Worm (Caenorhabditis elegans) whole organism, late embryonic: ENCODE data around the gene C25F9.4.

Experiments used
- C08G9.2 ChIP-seq: sonication (generic microtip); optimal IDR thresholded peaks from 2 replicates; lab custom pipeline; 2016; ENCODE audit warnings: mild to moderate bottlenecking, missing genetic modification characterization, moderate library complexity, missing compliant biosample characterization
- C38D4.7 ChIP-seq: fragments of 200-800 bp; sonication (Bioruptor generic); optimal IDR thresholded peaks from 2 replicates; lab custom pipeline; 2018; ENCODE audit warnings: mild to moderate bottlenecking, missing genetic modification characterization, moderate library complexity, missing compliant biosample characterization
- K02D7.2 ChIP-seq: sonication (generic microtip); optimal IDR thresholded peaks from 2 replicates; lab custom pipeline; 2017; ENCODE audit warnings: mild to moderate bottlenecking, missing genetic modification characterization, missing compliant biosample characterization
- K09A11.1 ChIP-seq: sonication (generic microtip); optimal IDR thresholded peaks from 2 replicates; lab custom pipeline; 2017; ENCODE audit warnings: antibody characterized with exemption, mild to moderate bottlenecking, missing genetic modification characterization, missing compliant biosample characterization; ENCODE audit not compliant: insufficient read depth
- T23F11.4 ChIP-seq: fragments of 200-800 bp; sonication (Bioruptor generic); optimal IDR thresholded peaks from 2 replicates; lab custom pipeline; 2018; ENCODE audit warnings: mild to moderate bottlenecking, missing genetic modification characterization, missing compliant biosample characterization
- ceh-19 ChIP-seq: fragments of 200-800 bp; sonication (Bioruptor generic); optimal IDR thresholded peaks from 2 replicates; lab custom pipeline; 2018; ENCODE audit warnings: mild to moderate bottlenecking, missing genetic modification characterization, missing compliant biosample characterization
- ceh-2 ChIP-seq: sonication (generic microtip); optimal IDR thresholded peaks from 2 replicates; lab custom pipeline; 2016; ENCODE audit warnings: missing genotype, missing genetic modification characterization, missing compliant biosample characterization
- ceh-34 ChIP-seq: sonication (generic microtip); optimal IDR thresholded peaks from 2 replicates; lab custom pipeline; 2016; ENCODE audit warnings: mild to moderate bottlenecking, missing genetic modification characterization, missing compliant biosample characterization
- elt-4 ChIP-seq: sonication (generic microtip); optimal IDR thresholded peaks from 2 replicates; lab custom pipeline; 2016; ENCODE audit warnings: missing genetic modification characterization, missing compliant biosample characterization
- eyg-1 ChIP-seq: sonication (generic microtip); optimal IDR thresholded peaks from 2 replicates; lab custom pipeline; 2016; ENCODE audit warnings: missing genotype, missing genetic modification characterization, missing compliant biosample characterization
- fax-1 ChIP-seq: sonication (generic microtip); optimal IDR thresholded peaks from 2 replicates; lab custom pipeline; 2016; ENCODE audit warnings: missing genotype, missing genetic modification characterization, missing compliant biosample characterization
- fkh-6 ChIP-seq: sonication (generic microtip); optimal IDR thresholded peaks from 2 replicates; lab custom pipeline; 2016; ENCODE audit warnings: missing genetic modification characterization, missing compliant biosample characterization
- gmeb-2 ChIP-seq: sonication (generic microtip); optimal IDR thresholded peaks from 2 replicates; lab custom pipeline; 2016; ENCODE audit warnings: missing genetic modification characterization, inconsistent platforms, missing compliant biosample characterization
- hlh-30 ChIP-seq: sonication (generic microtip); optimal IDR thresholded peaks from 2 replicates; lab custom pipeline; 2017; ENCODE audit warnings: antibody characterized with exemption, missing genetic modification characterization, missing compliant biosample characterization; ENCODE audit not compliant: insufficient read depth
- lin-11 ChIP-seq: fragments of 200-800 bp; sonication (Bioruptor generic); optimal IDR thresholded peaks from 2 replicates; lab custom pipeline; 2018; ENCODE audit warnings: mild to moderate bottlenecking, missing genetic modification characterization, missing compliant biosample characterization
- madf-2 ChIP-seq: sonication (generic microtip); optimal IDR thresholded peaks from 2 replicates; lab custom pipeline; 2017; ENCODE audit warnings: missing genetic modification characterization, missing compliant biosample characterization
- mec-3 ChIP-seq: sonication (generic microtip); optimal IDR thresholded peaks from 2 replicates; lab custom pipeline; 2016; ENCODE audit warnings: borderline replicate concordance, missing genetic modification characterization, missing compliant biosample characterization
- npax-4 ChIP-seq: sonication (generic microtip); optimal IDR thresholded peaks from 2 replicates; lab custom pipeline; 2016; ENCODE audit warnings: missing genetic modification characterization, missing compliant biosample characterization
- pat-9 ChIP-seq: fragments of 200-800 bp; sonication (Bioruptor generic); optimal IDR thresholded peaks from 2 replicates; lab custom pipeline; 2018; ENCODE audit warnings: mild to moderate bottlenecking, missing genetic modification characterization, moderate library complexity, missing compliant biosample characterization
- pax-1 ChIP-seq: fragments of 150-350 bp; optimal IDR thresholded peaks from 2 replicates; lab custom pipeline; 2014; ENCODE audit warnings: missing biosample characterization, missing genetic modification characterization
- pqm-1 ChIP-seq: sonication (generic microtip); optimal IDR thresholded peaks from 2 replicates; lab custom pipeline; 2016; ENCODE audit warnings: missing genetic modification characterization, missing compliant biosample characterization
- ref-2 ChIP-seq: sonication (generic microtip); optimal IDR thresholded peaks from 2 replicates; lab custom pipeline; 2016; ENCODE audit warnings: missing genetic modification characterization, missing compliant biosample characterization
- rnt-1 ChIP-seq: sonication (generic microtip); optimal IDR thresholded peaks from 2 replicates; lab custom pipeline; 2016; ENCODE audit warnings: missing genetic modification characterization, missing compliant biosample characterization
- sdc-2 ChIP-seq: sonication (generic microtip); optimal IDR thresholded peaks from 2 replicates; lab custom pipeline; 2016; ENCODE audit warnings: missing genotype, missing genetic modification characterization, missing compliant biosample characterization
- sox-2 ChIP-seq: fragments of 200-800 bp; sonication (Bioruptor generic); IDR thresholded peaks from 2 replicates; pipeline ENCODE4 v1.3.6; 2022; ENCODE audit warnings: missing genetic modification reagents, missing genetic modification characterization, missing compliant biosample characterization
- sox-4 ChIP-seq: sonication (generic microtip); optimal IDR thresholded peaks from 2 replicates; lab custom pipeline; 2017; ENCODE audit warnings: mild to moderate bottlenecking, missing genetic modification characterization, inconsistent platforms, missing compliant biosample characterization
- tbx-7 ChIP-seq: sonication (generic microtip); optimal IDR thresholded peaks from 2 replicates; lab custom pipeline; 2016; ENCODE audit warnings: missing genotype, missing genetic modification characterization, missing compliant biosample characterization
- unc-42 ChIP-seq: sonication (generic microtip); optimal IDR thresholded peaks from 2 replicates; lab custom pipeline; 2016; ENCODE audit warnings: missing genotype, missing genetic modification characterization, missing compliant biosample characterization
- unc-86 ChIP-seq: sonication (generic microtip); optimal IDR thresholded peaks from 2 replicates; lab custom pipeline; 2016; ENCODE audit warnings: missing genetic modification characterization, missing compliant biosample characterization
- zip-5 ChIP-seq: sonication (generic microtip); optimal IDR thresholded peaks from 2 replicates; lab custom pipeline; 2016; ENCODE audit warnings: missing genetic modification characterization, missing compliant biosample characterization

Gene C25F9.4

ce11 chrV:19432972-19433371 lies 16.6 kb upstream of the C25F9.4 start, which contains the start of gene C25F9.11:
Gene C25F9.11 (minus strand): TSS chrV:19433072.
- no peak for TF ChIP-seq unc-86 (tag; lab: Kevin White, UChicago)
- TF ChIP-seq zip-5 (tag; lab: Kevin White, UChicago): no peak
- no peak for TF ChIP-seq ceh-2

DNA sequence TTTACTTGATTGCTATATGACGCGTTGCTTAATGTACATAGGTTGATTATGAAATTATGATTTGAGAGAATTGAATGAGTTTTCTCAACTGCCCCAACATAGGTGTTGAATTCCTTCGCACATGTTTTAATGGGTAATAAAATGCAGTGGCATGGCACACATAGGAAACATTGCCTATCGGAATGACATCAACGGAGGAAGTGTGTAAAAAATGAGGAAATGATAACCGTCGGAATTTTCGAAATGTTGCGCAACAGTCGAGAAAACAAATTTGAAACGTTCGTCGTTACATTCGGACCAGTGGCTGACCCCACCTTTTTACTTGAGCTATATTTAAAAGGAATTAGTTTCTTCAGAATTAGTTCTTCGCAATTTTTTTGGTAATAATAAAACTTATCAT lies 15.7 kb upstream of the C25F9.4 start:
- no peak for TF ChIP-seq pqm-1 (tag; lab: Kevin White, UChicago)
- no peak for TF ChIP-seq fkh-6
- TF ChIP-seq ceh-19 (GFP tag; lab: Kevin White, UChicago): no peak
- no peak for TF ChIP-seq pat-9
- TF ChIP-seq unc-42 (tag; lab: Kevin White, UChicago): no peak
- no peak for TF ChIP-seq unc-86 (tag; lab: Kevin White, UChicago)

ce11 chrV:19431036-19431435 lies 14.7 kb upstream of the C25F9.4 start, which contains the start of gene srw-85:
Gene srw-85 (minus strand): TSS chrV:19431136.
- no peak for TF ChIP-seq elt-4 (tag; lab: Kevin White, UChicago)
- no peak for TF ChIP-seq mec-3 (tag; lab: Kevin White, UChicago)
- no peak for TF ChIP-seq ref-2 (tag; lab: Kevin White, UChicago)
- no peak for TF ChIP-seq K02D7.2 (tag; lab: Kevin White, UChicago)

ce11 chrV:19430351-19430913 lies 14.1 kb upstream of the C25F9.4 start:
- peak; percentile 21 for TF ChIP-seq C08G9.2
- TF ChIP-seq gmeb-2 (tag; lab: Kevin White, UChicago): peak; percentile 23
- no peak for TF ChIP-seq tbx-7 (tag; lab: Kevin White, UChicago)
- peak; percentile 7 for TF ChIP-seq hlh-30
- peak; percentile 45 for TF ChIP-seq C38D4.7
- no peak for TF ChIP-seq madf-2 (tag; lab: Kevin White, UChicago)

ce11 chrV:19429605-19430004 lies 13.2 kb upstream of the C25F9.4 start:
- peak; percentile 80 for TF ChIP-seq rnt-1 (tag; lab: Kevin White, UChicago)
- TF ChIP-seq ceh-34: no peak
- TF ChIP-seq, all 69 proteins: peak for 1

ce11 chrV:19428936-19429335 lies 12.6 kb upstream of the C25F9.4 start:
- no peak for TF ChIP-seq pax-1 (tag; lab: Kevin White, UChicago)
- TF ChIP-seq ceh-19 (GFP tag; lab: Kevin White, UChicago): no peak
- TF ChIP-seq eyg-1 (tag; lab: Kevin White, UChicago): no peak
- TF ChIP-seq madf-2 (tag; lab: Kevin White, UChicago): no peak
- TF ChIP-seq T23F11.4: no peak
- no peak for TF ChIP-seq ceh-34
- no peak for TF ChIP-seq zip-5 (tag; lab: Kevin White, UChicago)
- no peak for TF ChIP-seq sox-2
- no peak for TF ChIP-seq fax-1 (tag; lab: Kevin White, UChicago)
- no peak for TF ChIP-seq npax-4 (tag; lab: Kevin White, UChicago)
- TF ChIP-seq sdc-2 (tag; lab: Kevin White, UChicago): no peak
- TF ChIP-seq K09A11.1 (tag; lab: Kevin White, UChicago): no peak
- TF ChIP-seq, all 69 proteins: peak for 0

- TF ChIP-seq mec-3 (tag; lab: Kevin White, UChicago) (no peak), ceh-19 (GFP tag; lab: Kevin White, UChicago) (no peak), lin-11 (tag; lab: Kevin White, UChicago) (no peak), sox-4 (no peak), tbx-7 (tag; lab: Kevin White, UChicago) (no peak)
Measured at ce11 chrV:19428097-19428496, 11.7 kb upstream of the C25F9.4 start.
